Fruit fly (Drosophila melanogaster): ENCODE data around the gene CG43965.

- TF ChIP-seq cic (GFP tag; optimal IDR thresholded peaks at IDR 0.05) (no peak), toe (GFP tag; optimal IDR thresholded peaks at IDR 0.05) (no peak), Crg-1 (GFP tag; optimal IDR thresholded peaks at IDR 0.05) (no peak), CG14711 (tag; optimal IDR thresholded peaks at IDR 0.05) (no peak), CG7045 (GFP tag; optimal IDR thresholded peaks at IDR 0.05) (no peak), CG12768 (GFP tag; optimal IDR thresholded peaks at IDR 0.05) (no peak), CG33017 (tag; optimal IDR thresholded peaks at IDR 0.05) (no peak), ovo (GFP tag; optimal IDR thresholded peaks at IDR 0.05) (no peak), Clk (GFP tag; optimal IDR thresholded peaks at IDR 0.05) (no peak), pad (GFP tag; optimal IDR thresholded peaks at IDR 0.05) (no peak), kay (GFP tag; ENCODE audit: borderline replicate concordance) (no peak)
Observed at dm6 chr3L:8729565-8729964, 4.0 kb upstream of the CG43965 start, which contains the start of gene Cp19.
